Worm (Caenorhabditis elegans): Measurements from ENCODE around the gene F23H12.10.

ce11 chrV:12377256-12377655, 3.2 kb upstream of the F23H12.10 start, which contains the start of gene K01D12.1:
- TF ChIP-seq him-1 (tag; optimal IDR thresholded peaks at IDR 0.05) (no peak), W03F9.2 (tag; optimal IDR thresholded peaks at IDR 0.05) (no peak), dao-5 (tag; optimal IDR thresholded peaks at IDR 0.05) (no peak)
